Worm (Caenorhabditis elegans) whole organism, early embryonic: Measurements from ENCODE around the gene srsx-22.

Source experiments
- B0310.2 ChIP-seq: sonication (generic microtip); optimal IDR thresholded peaks from 2 replicates; lab custom pipeline; 2016; ENCODE audit warnings: mild to moderate bottlenecking, missing genetic modification characterization, missing compliant biosample characterization
- ama-1 ChIP-seq: fragments of 150-350 bp; optimal IDR thresholded peaks from 2 replicates; lab custom pipeline; 2014
- ets-7 ChIP-seq: sonication (generic microtip); optimal IDR thresholded peaks from 2 replicates; lab custom pipeline; 2016; ENCODE audit warnings: missing genotype, missing genetic modification characterization, missing compliant biosample characterization
- hnd-1 ChIP-seq: sonication (generic microtip); optimal IDR thresholded peaks from 2 replicates; lab custom pipeline; 2016; ENCODE audit warnings: missing genetic modification characterization, missing compliant biosample characterization
- tbx-11 ChIP-seq: fragments of 200-800 bp; sonication (Bioruptor generic); IDR thresholded peaks from 2 replicates; pipeline ENCODE4 v1.3.6; 2022; ENCODE audit warnings: missing genetic modification characterization, missing compliant biosample characterization
- tbx-37 ChIP-seq: fragments of 200-800 bp; sonication (Bioruptor generic); conservative IDR thresholded peaks from 2 replicates; pipeline ENCODE4 v1.3.6; 2022; ENCODE audit warnings: missing genetic modification reagents, missing genetic modification characterization, missing compliant biosample characterization
- tra-4 ChIP-seq: sonication (generic microtip); optimal IDR thresholded peaks from 2 replicates; lab custom pipeline; 2017; ENCODE audit warnings: missing genetic modification characterization, missing compliant biosample characterization

DNA sequence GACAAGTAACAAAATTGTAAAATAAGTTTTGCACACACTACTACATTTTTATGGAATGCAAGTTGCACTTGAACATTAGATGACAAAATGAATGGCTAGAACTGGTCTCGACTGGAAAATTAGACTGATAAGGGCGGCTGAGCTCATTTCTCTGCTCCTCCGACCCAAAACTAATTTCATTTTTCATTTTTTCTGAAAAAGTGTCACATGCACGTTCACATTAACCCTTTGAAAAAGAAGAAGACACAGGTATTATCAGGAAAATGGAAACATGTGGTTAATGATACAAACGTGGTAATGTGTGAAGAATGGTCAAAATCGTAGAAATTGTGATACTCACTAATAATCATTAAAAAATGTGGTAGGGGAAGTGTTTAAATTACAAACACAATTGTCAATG, 44.5 kb upstream of the srsx-22 start:
- TF ChIP-seq hnd-1 (tag; lab: Kevin White, UChicago): no peak
- TF ChIP-seq ama-1 (lab: Kevin White, UChicago): no peak
- TF ChIP-seq B0310.2 (tag; lab: Kevin White, UChicago): no peak
- TF ChIP-seq tra-4: no peak
- TF ChIP-seq ets-7 (tag; lab: Kevin White, UChicago): no peak
- no peak for TF ChIP-seq tbx-11 (GFP tag; lab: Robert Waterston, UW)
- TF ChIP-seq tbx-37 (GFP tag; lab: Robert Waterston, UW): no peak
